Fruit fly (Drosophila melanogaster): Measurements from ENCODE around the gene CG14669.

- TF ChIP-seq CTCF (optimal IDR thresholded peaks at IDR 0.05) (no peak), CG8478 (optimal IDR thresholded peaks at IDR 0.05) (no peak)
Measured at dm6 chr3R:5387996-5388395, 26.3 kb upstream of the CG14669 start.
